Worm (Caenorhabditis elegans): Measurements from ENCODE around the gene cest-9.1.

Gene cest-9.1

DNA sequence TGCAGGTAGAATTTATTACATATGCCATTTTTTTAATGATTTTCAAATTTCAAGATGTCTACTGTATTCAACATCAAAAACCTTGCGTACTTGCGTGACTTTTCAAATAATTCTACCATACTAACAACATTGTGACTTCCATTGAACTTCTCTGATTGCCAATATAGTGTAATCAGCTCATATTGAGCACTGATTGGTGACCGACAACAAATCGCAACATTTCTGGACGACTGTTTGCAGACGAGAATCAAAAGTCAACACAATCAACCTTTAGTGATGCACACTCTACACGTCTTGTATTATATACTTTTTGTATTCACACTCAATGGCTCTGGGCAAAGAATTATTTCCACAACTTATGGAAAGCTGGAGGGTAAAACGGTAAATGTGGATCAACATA lies 15.5 kb downstream of the cest-9.1 start, which contains the start of gene cest-3:
Gene cest-3, plus strand, starts transcription at position 190 of the 400 bp plus-strand sequence.
- TF ChIP-seq ztf-11 (tag; optimal IDR thresholded peaks at IDR 0.05) (no peak), mab-5 (tag; optimal IDR thresholded peaks at IDR 0.05) (no peak), lin-32 (GFP tag; optimal IDR thresholded peaks at IDR 0.05) (no peak), unc-62 (GFP tag; optimal IDR thresholded peaks at IDR 0.05) (no peak), drap-1 (GFP tag; optimal IDR thresholded peaks at IDR 0.05) (no peak), M03D4.4 (tag; optimal IDR thresholded peaks at IDR 0.05) (no peak), pha-4 (tag; optimal IDR thresholded peaks at IDR 0.05) (no peak), cnd-1 (tag; optimal IDR thresholded peaks at IDR 0.05) (no peak), nhr-2 (tag; optimal IDR thresholded peaks at IDR 0.05) (no peak), ceh-39 (tag; optimal IDR thresholded peaks at IDR 0.05) (no peak), sptf-1 (tag; optimal IDR thresholded peaks at IDR 0.05) (no peak), zip-8 (tag; optimal IDR thresholded peaks at IDR 0.05) (no peak), ces-1 (GFP tag; optimal IDR thresholded peaks at IDR 0.05) (no peak), mep-1 (tag; optimal IDR thresholded peaks at IDR 0.05) (no peak), elt-1 (tag; optimal IDR thresholded peaks at IDR 0.05; ENCODE audit: borderline replicate concordance, insufficient read depth) (no peak), unc-39 (tag; optimal IDR thresholded peaks at IDR 0.05) (no peak), nhr-237 (tag; optimal IDR thresholded peaks at IDR 0.05) (no peak), lin-13 (tag; optimal IDR thresholded peaks at IDR 0.05) (no peak)

- TF ChIP-seq unc-62 (GFP tag; optimal IDR thresholded peaks at IDR 0.05) (no peak), drap-1 (GFP tag; optimal IDR thresholded peaks at IDR 0.05) (no peak), nhr-76 (tag; optimal IDR thresholded peaks at IDR 0.05) (no peak), nhr-12 (tag; optimal IDR thresholded peaks at IDR 0.05) (no peak), lsy-2 (tag; optimal IDR thresholded peaks at IDR 0.05) (no peak), ztf-11 (tag; optimal IDR thresholded peaks at IDR 0.05) (no peak), blmp-1 (tag; optimal IDR thresholded peaks at IDR 0.05) (no peak), M03D4.4 (tag; optimal IDR thresholded peaks at IDR 0.05) (no peak), tbx-8 (GFP tag; optimal IDR thresholded peaks at IDR 0.05) (no peak), hlh-1 (tag; optimal IDR thresholded peaks at IDR 0.05) (no peak), lin-13 (tag; optimal IDR thresholded peaks at IDR 0.05) (no peak), pha-4 (tag; optimal IDR thresholded peaks at IDR 0.05) (no peak), mab-5 (tag; optimal IDR thresholded peaks at IDR 0.05) (no peak), sem-2 (GFP tag; optimal IDR thresholded peaks at IDR 0.05) (no peak), lin-32 (GFP tag; optimal IDR thresholded peaks at IDR 0.05) (no peak), ces-1 (GFP tag; optimal IDR thresholded peaks at IDR 0.05) (no peak), ceh-83 (GFP tag; optimal IDR thresholded peaks at IDR 0.05) (no peak)
Measured at ce11 chrX:12242902-12243301, 16.9 kb downstream of the cest-9.1 start.

ce11 chrX:12248140-12248539 lies 22.2 kb downstream of the cest-9.1 start:
- TF ChIP-seq ztf-11 (tag; optimal IDR thresholded peaks at IDR 0.05) (no peak), snpc-4 (tag; optimal IDR thresholded peaks at IDR 0.05) (no peak), flh-1 (GFP tag; optimal IDR thresholded peaks at IDR 0.05) (no peak), unc-39 (tag; optimal IDR thresholded peaks at IDR 0.05) (no peak), mab-5 (tag; optimal IDR thresholded peaks at IDR 0.05) (no peak), drap-1 (GFP tag; optimal IDR thresholded peaks at IDR 0.05) (no peak), zip-8 (tag; optimal IDR thresholded peaks at IDR 0.05) (no peak), sptf-1 (tag; optimal IDR thresholded peaks at IDR 0.05) (no peak), elt-3 (tag; optimal IDR thresholded peaks at IDR 0.05) (no peak), hlh-1 (tag; optimal IDR thresholded peaks at IDR 0.05) (peak; percentile 91), tbx-8 (GFP tag; optimal IDR thresholded peaks at IDR 0.05) (no peak), unc-62 (GFP tag; optimal IDR thresholded peaks at IDR 0.05) (peak; percentile 22)

ce11 chrX:12252189-12252588 lies 26.2 kb downstream of the cest-9.1 start:
- TF ChIP-seq ces-1 (GFP tag; optimal IDR thresholded peaks at IDR 0.05) (peak; percentile 80), zip-8 (tag; optimal IDR thresholded peaks at IDR 0.05) (no peak)

DNA sequence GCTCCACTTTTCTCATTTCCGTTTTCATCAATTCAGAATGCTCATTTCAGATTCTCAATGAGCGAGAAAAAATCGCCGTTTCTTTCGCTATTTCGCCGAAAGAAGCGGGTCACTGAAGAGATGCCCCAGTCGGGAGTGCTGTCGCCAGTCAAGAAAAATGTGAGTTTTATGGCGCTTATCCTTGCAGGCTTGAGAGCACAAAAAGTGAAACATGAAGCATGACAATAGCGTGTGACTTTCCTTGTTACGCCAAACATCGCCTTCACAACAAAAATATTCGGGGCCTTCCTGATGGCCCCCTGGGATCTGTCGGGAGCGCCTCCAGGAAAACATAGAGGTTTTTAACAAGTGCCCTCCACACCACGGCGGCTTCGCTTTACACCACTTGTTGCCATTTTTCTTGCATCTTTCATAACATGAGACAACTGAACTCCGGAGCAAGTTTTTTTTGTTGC lies 30.6 kb downstream of the cest-9.1 start, which contains the start of gene E01G6.2:
Gene E01G6.2, plus strand, starts transcription at position 51 of the 455 bp plus-strand sequence.
- TF ChIP-seq flh-1 (GFP tag; optimal IDR thresholded peaks at IDR 0.05) (no peak), ztf-11 (tag; optimal IDR thresholded peaks at IDR 0.05) (no peak), mep-1 (tag; optimal IDR thresholded peaks at IDR 0.05) (no peak), ceh-83 (GFP tag; optimal IDR thresholded peaks at IDR 0.05) (no peak), elt-3 (tag; optimal IDR thresholded peaks at IDR 0.05) (no peak), nhr-2 (tag; optimal IDR thresholded peaks at IDR 0.05) (no peak), sptf-1 (tag; optimal IDR thresholded peaks at IDR 0.05) (no peak), M03D4.4 (tag; optimal IDR thresholded peaks at IDR 0.05) (no peak), ceh-43 (GFP tag; optimal IDR thresholded peaks at IDR 0.05) (no peak), unc-39 (tag; optimal IDR thresholded peaks at IDR 0.05) (no peak), tbx-8 (GFP tag; optimal IDR thresholded peaks at IDR 0.05) (no peak), nhr-237 (tag; optimal IDR thresholded peaks at IDR 0.05) (no peak), blmp-1 (tag; optimal IDR thresholded peaks at IDR 0.05) (no peak), ham-2 (GFP tag; optimal IDR thresholded peaks at IDR 0.05) (no peak), snpc-4 (tag; optimal IDR thresholded peaks at IDR 0.05) (no peak), drap-1 (GFP tag; optimal IDR thresholded peaks at IDR 0.05) (no peak), cnd-1 (tag; optimal IDR thresholded peaks at IDR 0.05) (no peak), hlh-1 (tag; optimal IDR thresholded peaks at IDR 0.05) (no peak)
